Fruit fly (Drosophila melanogaster) whole organism, embryonic: ENCODE measurements around the gene ssp.

Source experiments
- BEAF-32 ChIP-seq: fragments of 200-800 bp; sonication (Bioruptor generic); optimal IDR thresholded peaks from 3 replicates; lab custom pipeline; 2017; ENCODE audit warnings: missing biosample characterization, missing genetic modification characterization, mild to moderate bottlenecking, moderate library complexity, missing genetic modification reagents
- CG13894 ChIP-seq: fragments of 200-800 bp; sonication (Bioruptor generic); optimal IDR thresholded peaks from 3 replicates; lab custom pipeline; 2018; ENCODE audit warnings: missing biosample characterization, mild to moderate bottlenecking, missing genetic modification characterization, moderate library complexity
- CG14667 ChIP-seq: fragments of 200-800 bp; sonication (Bioruptor generic); IDR thresholded peaks from 2 replicates; pipeline ENCODE4 v1.3.6; 2022; ENCODE audit warnings: missing biosample characterization, missing genetic modification characterization
- CG14710 ChIP-seq: fragments of 200-800 bp; sonication (Bioruptor generic); optimal IDR thresholded peaks from 3 replicates; lab custom pipeline; 2019; ENCODE audit warnings: missing biosample characterization, mild to moderate bottlenecking, missing genetic modification characterization, moderate library complexity
- CG14965 ChIP-seq: fragments of 200-800 bp; sonication (Bioruptor generic); optimal IDR thresholded peaks from 2 replicates; lab custom pipeline; 2016; ENCODE audit warnings: missing biosample characterization, missing genetic modification characterization, borderline replicate concordance
- CG15479 ChIP-seq: fragments of 200-800 bp; sonication (Bioruptor generic); optimal IDR thresholded peaks from 3 replicates; lab custom pipeline; 2019; ENCODE audit warnings: missing biosample characterization, mild to moderate bottlenecking, missing genetic modification characterization, moderate library complexity
- CG15696 ChIP-seq: fragments of 200-800 bp; sonication (Bioruptor generic); optimal IDR thresholded peaks from 2 replicates; lab custom pipeline; 2019; ENCODE audit warnings: missing biosample characterization, mild to moderate bottlenecking, missing genetic modification characterization, moderate library complexity
- CG1602 ChIP-seq: fragments of 200-800 bp; sonication (Bioruptor generic); optimal IDR thresholded peaks from 3 replicates; lab custom pipeline; 2016; ENCODE audit warnings: missing biosample characterization, missing genetic modification characterization
- CG1647 ChIP-seq: fragments of 200-800 bp; sonication (Bioruptor generic); optimal IDR thresholded peaks from 3 replicates; lab custom pipeline; 2016; ENCODE audit warnings: missing biosample characterization, missing genetic modification characterization
- CG17328 ChIP-seq: fragments of 200-800 bp; sonication (Bioruptor generic); IDR thresholded peaks from 2 replicates; pipeline ENCODE4 v1.3.6; 2022; ENCODE audit warnings: missing biosample characterization, missing genetic modification characterization
- CG17612 ChIP-seq: fragments of 200-800 bp; sonication (Bioruptor generic); IDR thresholded peaks from 2 replicates; pipeline ENCODE4 v1.3.6; 2022; ENCODE audit warnings: missing biosample characterization, missing genetic modification characterization
- CG1832 ChIP-seq: fragments of 200-800 bp; sonication (Bioruptor generic); optimal IDR thresholded peaks from 2 replicates; lab custom pipeline; 2017; ENCODE audit warnings: missing biosample characterization, mild to moderate bottlenecking, missing genetic modification characterization, inconsistent platforms
- CG43689 ChIP-seq: fragments of 200-800 bp; sonication (Bioruptor generic); IDR thresholded peaks from 2 replicates; pipeline ENCODE4 v1.3.6; 2022; ENCODE audit warnings: missing biosample characterization, missing genetic modification characterization
- CG4404 ChIP-seq: fragments of 200-800 bp; sonication (Bioruptor generic); IDR thresholded peaks from 2 replicates; pipeline ENCODE4 v1.3.6; 2022; ENCODE audit warnings: missing biosample characterization, missing genetic modification characterization
- CG5953 ChIP-seq: fragments of 200-800 bp; sonication (Bioruptor generic); IDR thresholded peaks from 2 replicates; pipeline ENCODE4 v1.3.6; 2022; ENCODE audit warnings: missing biosample characterization, missing genetic modification characterization
- CG6654 ChIP-seq: fragments of 200-800 bp; sonication (Bioruptor generic); optimal IDR thresholded peaks from 2 replicates; lab custom pipeline; 2017; ENCODE audit warnings: missing biosample characterization, mild to moderate bottlenecking, missing genetic modification characterization
- CG6765 ChIP-seq: fragments of 200-800 bp; sonication (Bioruptor generic); optimal IDR thresholded peaks from 3 replicates; lab custom pipeline; 2017; ENCODE audit warnings: missing biosample characterization, mild to moderate bottlenecking, missing genetic modification characterization
- CG6854 ChIP-seq: fragments of 200-800 bp; sonication (Bioruptor generic); optimal IDR thresholded peaks from 3 replicates; lab custom pipeline; 2017; ENCODE audit warnings: missing biosample characterization, mild to moderate bottlenecking, missing genetic modification characterization
- CG7556 ChIP-seq: fragments of 200-800 bp; sonication (Bioruptor generic); optimal IDR thresholded peaks from 2 replicates; lab custom pipeline; 2017; ENCODE audit warnings: missing biosample characterization, mild to moderate bottlenecking, missing genetic modification characterization
- CG9437 ChIP-seq: fragments of 200-800 bp; sonication (Bioruptor generic); optimal IDR thresholded peaks from 2 replicates; lab custom pipeline; 2018; ENCODE audit warnings: missing biosample characterization, mild to moderate bottlenecking, missing genetic modification characterization
- Dad ChIP-seq: fragments of 200-800 bp; sonication (Bioruptor generic); optimal IDR thresholded peaks from 3 replicates; lab custom pipeline; 2016; ENCODE audit warnings: missing biosample characterization, missing genetic modification characterization
- Deaf1 ChIP-seq: fragments of 200-800 bp; optimal IDR thresholded peaks from 3 replicates; lab custom pipeline; 2019; ENCODE audit warnings: missing biosample characterization, mild to moderate bottlenecking, missing genetic modification characterization, moderate library complexity
- Dip2 ChIP-seq: fragments of 200-800 bp; sonication (Bioruptor generic); IDR thresholded peaks from 2 replicates; pipeline ENCODE4 v1.3.6; 2022; ENCODE audit warnings: missing biosample characterization, missing genetic modification characterization
- Dll ChIP-seq: fragments of 200-800 bp; sonication (Bioruptor generic); IDR thresholded peaks from 4 replicates; pipeline ENCODE4 v1.3.6; 2022; ENCODE audit warnings: missing biosample characterization, missing genetic modification characterization; ENCODE audit not compliant: partially characterized antibody
- E2f1 ChIP-seq: fragments of 200-800 bp; sonication (Bioruptor generic); IDR thresholded peaks from 2 replicates; pipeline ENCODE4 v1.3.6; 2022; ENCODE audit warnings: missing biosample characterization, missing genetic modification characterization
- ERR ChIP-seq: fragments of 200-800 bp; sonication (Bioruptor generic); optimal IDR thresholded peaks from 2 replicates; lab custom pipeline; 2016; ENCODE audit warnings: missing biosample characterization, missing genetic modification characterization
- HHEX ChIP-seq: fragments of 200-800 bp; sonication (Bioruptor generic); optimal IDR thresholded peaks from 3 replicates; lab custom pipeline; 2017; ENCODE audit warnings: missing biosample characterization, mild to moderate bottlenecking, missing genetic modification characterization, missing genetic modification reagents
- Hey ChIP-seq: fragments of 200-800 bp; sonication (Bioruptor generic); optimal IDR thresholded peaks from 3 replicates; lab custom pipeline; 2018; ENCODE audit warnings: missing biosample characterization, mild to moderate bottlenecking, missing genetic modification characterization
- Hmr ChIP-seq: fragments of 200-800 bp; sonication (Bioruptor generic); optimal IDR thresholded peaks from 3 replicates; lab custom pipeline; 2017; ENCODE audit warnings: mild to moderate bottlenecking, missing biosample characterization, missing genetic modification reagents, missing genetic modification characterization
- Jarid2 ChIP-seq: fragments of 200-800 bp; sonication (Bioruptor generic); optimal IDR thresholded peaks from 3 replicates; lab custom pipeline; 2017; ENCODE audit warnings: mild to moderate bottlenecking, missing biosample characterization, missing genetic modification reagents, missing genetic modification characterization
- NFAT ChIP-seq: fragments of 200-800 bp; sonication (Bioruptor generic); IDR thresholded peaks from 2 replicates; pipeline ENCODE4 v1.3.6; 2022; ENCODE audit warnings: missing biosample characterization, missing genetic modification characterization
- Rx ChIP-seq: fragments of 200-800 bp; sonication (Bioruptor generic); IDR thresholded peaks from 2 replicates; pipeline ENCODE4 v1.3.6; 2022; ENCODE audit warnings: missing biosample characterization, missing genetic modification characterization
- Sry-β ChIP-seq: fragments of 200-800 bp; sonication (Bioruptor generic); optimal IDR thresholded peaks from 2 replicates; lab custom pipeline; 2018; ENCODE audit warnings: missing biosample characterization, mild to moderate bottlenecking, missing genetic modification characterization, moderate library complexity
- ab ChIP-seq: fragments of 200-800 bp; sonication (Bioruptor generic); optimal IDR thresholded peaks from 2 replicates; lab custom pipeline; 2016; ENCODE audit warnings: missing biosample characterization, missing genetic modification characterization
- bab2 ChIP-seq: fragments of 200-800 bp; sonication (Bioruptor generic); optimal IDR thresholded peaks from 2 replicates; lab custom pipeline; 2016; ENCODE audit warnings: missing biosample characterization, missing genetic modification characterization
- ci ChIP-seq: fragments of 200-800 bp; sonication (Bioruptor generic); IDR thresholded peaks from 3 replicates; pipeline ENCODE4 v1.3.6; 2022; ENCODE audit warnings: missing biosample characterization, missing genetic modification characterization
- dmrt11E ChIP-seq: fragments of 200-800 bp; sonication (Bioruptor generic); optimal IDR thresholded peaks from 3 replicates; lab custom pipeline; 2018; ENCODE audit warnings: missing biosample characterization, mild to moderate bottlenecking, missing genetic modification characterization, moderate library complexity
- eve ChIP-seq, 2 experiments: fragments of >200 bp; optimal IDR thresholded peaks; 2 replicates each; lab custom pipeline; 2017; ENCODE audit warnings: missing biosample characterization in 2 of 2, missing genetic modification characterization in 2 of 2
- h ChIP-seq: fragments of >200 bp; optimal IDR thresholded peaks from 2 replicates; lab custom pipeline; 2017
- jigr1 ChIP-seq: fragments of 200-800 bp; sonication (Bioruptor generic); IDR thresholded peaks from 3 replicates; pipeline ENCODE4 v1.3.6; 2022; ENCODE audit warnings: missing biosample characterization, missing genetic modification characterization
- kni ChIP-seq: fragments of 200-800 bp; sonication (Bioruptor generic); optimal IDR thresholded peaks from 3 replicates; lab custom pipeline; 2017; ENCODE audit warnings: mild to moderate bottlenecking, missing biosample characterization, missing genetic modification reagents, missing genetic modification characterization
- lab ChIP-seq: fragments of 200-800 bp; sonication (Bioruptor generic); optimal IDR thresholded peaks from 3 replicates; lab custom pipeline; 2017; ENCODE audit warnings: missing biosample characterization, missing genetic modification characterization, mild to moderate bottlenecking, moderate library complexity, missing genetic modification reagents
- lilli ChIP-seq: fragments of 200-800 bp; sonication (Bioruptor generic); optimal IDR thresholded peaks from 3 replicates; lab custom pipeline; 2016; ENCODE audit warnings: missing biosample characterization, missing genetic modification characterization
- pan ChIP-seq, 4 experiments: fragments of >200 bp in 3 of 4; fragments of 200-800 bp in 1 of 4; sonication (Bioruptor generic) in 1 of 4; optimal IDR thresholded peaks in 3 of 4; IDR thresholded peaks in 1 of 4; 2 replicates each; pipeline versions ENCODE4 v1.3.6 to Lab custom; 2017 to 2022; ENCODE audit warnings: missing biosample characterization in 2 of 4, missing genetic modification characterization in 2 of 4, mixed read lengths in 1 of 4
- pros ChIP-seq: fragments of 200-800 bp; sonication (Bioruptor generic); optimal IDR thresholded peaks from 3 replicates; lab custom pipeline; 2019; ENCODE audit warnings: missing biosample characterization, mild to moderate bottlenecking, missing genetic modification characterization, moderate library complexity
- pum ChIP-seq: fragments of 200-800 bp; sonication (Bioruptor generic); optimal IDR thresholded peaks from 2 replicates; lab custom pipeline; 2016; ENCODE audit warnings: missing biosample characterization, missing genetic modification characterization
- sd ChIP-seq: fragments of 200-800 bp; sonication (Bioruptor generic); optimal IDR thresholded peaks from 3 replicates; lab custom pipeline; 2018; ENCODE audit warnings: missing biosample characterization, mild to moderate bottlenecking, missing genetic modification characterization, moderate library complexity
- sna ChIP-seq: fragments of 200-800 bp; sonication (Bioruptor generic); IDR thresholded peaks from 2 replicates; pipeline ENCODE4 v1.3.6; 2022; ENCODE audit warnings: missing biosample characterization, missing genetic modification characterization; ENCODE audit not compliant: partially characterized antibody
- sqz ChIP-seq: fragments of 200-800 bp; sonication (Bioruptor generic); optimal IDR thresholded peaks from 3 replicates; lab custom pipeline; 2018; ENCODE audit warnings: missing biosample characterization, mild to moderate bottlenecking, missing genetic modification characterization
- trem ChIP-seq: fragments of 200-800 bp; optimal IDR thresholded peaks from 3 replicates; lab custom pipeline; 2019; ENCODE audit warnings: missing biosample characterization, mild to moderate bottlenecking, missing genetic modification characterization, moderate library complexity
- zfh2 ChIP-seq: fragments of 200-800 bp; sonication (Bioruptor generic); optimal IDR thresholded peaks from 2 replicates; lab custom pipeline; 2016; ENCODE audit warnings: missing biosample characterization, missing genetic modification characterization

Gene ssp

DNA sequence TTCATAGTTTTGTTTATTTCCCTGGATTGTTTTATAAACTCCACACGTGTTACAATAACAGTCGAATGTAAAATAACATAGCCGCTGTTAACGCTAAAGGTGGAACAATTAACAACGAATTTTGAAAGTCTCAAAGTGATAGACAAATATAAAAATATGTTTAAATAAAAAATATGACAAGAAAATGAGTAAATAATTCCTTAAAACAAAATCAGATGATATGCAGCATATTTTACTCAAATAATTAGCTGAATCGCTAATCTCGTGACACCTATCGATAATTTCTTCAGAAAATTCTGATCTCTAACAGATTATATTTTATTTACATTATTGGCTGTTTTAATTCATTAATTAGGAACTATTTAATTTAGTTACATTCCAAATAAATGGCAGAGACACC lies 18.6 kb downstream of the ssp start, which contains the start of the genes CG5645 and Atg12 (continued):
- TF ChIP-seq CG5953 (GFP tag; lab: Robert Waterston, UW) (no peak), CG14667 (GFP tag; lab: Robert Waterston, UW) (peak; percentile 40), CG1602 (peak; percentile 5), CG4404 (GFP tag; lab: Robert Waterston, UW) (no peak), CG14965 (GFP tag; lab: Kevin White, UChicago) (no peak), CG6654 (GFP tag; lab: Kevin White, UChicago) (no peak), Jarid2 (GFP tag; lab: Kevin White, UChicago) (no peak), trem (tag; lab: Kevin White, UChicago) (peak; percentile 62), CG6854 (GFP tag; lab: Kevin White, UChicago) (no peak), BEAF-32 (peak; percentile 80), pan (optimal IDR thresholded peaks at IDR 0.05; lab: Kevin White, UChicago) (no peak), pan (GFP tag; optimal IDR thresholded peaks at IDR 0.05 in 1 of 2, IDR thresholded peaks at IDR 0.05 in 1 of 2) (peak in 1 of 2 experiments; percentile 69), Dip2 (GFP tag; lab: Robert Waterston, UW) (no peak), ci (GFP tag; lab: Robert Waterston, UW) (no peak), CG1647 (no peak), CG43689 (no peak), Dad (GFP tag; lab: Kevin White, UChicago) (no peak), Hmr (peak; percentile 44), zfh2 (GFP tag; lab: Kevin White, UChicago) (peak; percentile 21), CG1832 (no peak), sqz (GFP tag; lab: Kevin White, UChicago) (no peak), CG13894 (tag; lab: Kevin White, UChicago) (no peak), CG17612 (GFP tag; lab: Robert Waterston, UW) (no peak), ERR (GFP tag; lab: Kevin White, UChicago) (no peak), ab (GFP tag; lab: Kevin White, UChicago) (no peak), lilli (GFP tag; lab: Kevin White, UChicago) (peak; percentile 43), CG9437 (no peak), sd (tag; lab: Kevin White, UChicago) (no peak), pros (GFP tag; lab: Kevin White, UChicago) (no peak), E2f1 (peak; percentile 18; the same call in 1 of the 2 replicates), NFAT (no peak), Sry-β (peak; percentile 17), CG6765 (GFP tag; lab: Kevin White, UChicago) (no peak), Rx (no peak), sna (GFP tag; lab: Robert Waterston, UW) (peak; percentile 93), dmrt11E (tag; lab: Kevin White, UChicago) (peak; percentile 40), eve (GFP tag; optimal IDR thresholded peaks at IDR 0.05; lab: Kevin White, UChicago) (no peak), h (lab: Kevin White, UChicago) (no peak), jigr1 (GFP tag; lab: Robert Waterston, UW) (no peak), Hey (tag; lab: Kevin White, UChicago) (no peak), CG15696 (tag; lab: Kevin White, UChicago) (peak; percentile 62), lab (GFP tag; lab: Kevin White, UChicago) (peak; percentile 28), Dll (peak; percentile 94), kni (GFP tag; lab: Kevin White, UChicago) (no peak), CG17328 (GFP tag; lab: Robert Waterston, UW) (no peak), Deaf1 (tag; lab: Kevin White, UChicago) (peak; percentile 24), HHEX (GFP tag; lab: Kevin White, UChicago) (no peak), bab2 (GFP tag; lab: Kevin White, UChicago) (peak; percentile 20), CG14710 (tag; lab: Kevin White, UChicago) (peak; percentile 86), CG7556 (peak; percentile 52), pum (GFP tag; lab: Kevin White, UChicago) (no peak), CG15479 (GFP tag; lab: Kevin White, UChicago) (no peak)
